Worm (Caenorhabditis elegans) whole organism, L4 larva: Measurements from ENCODE around the gene EGAP1.5.

Experiments
- F44E2.7 ChIP-seq: fragments of 200-800 bp; sonication (Bioruptor generic); IDR thresholded peaks from 2 replicates; pipeline ENCODE4 v2.1.2; 2022; ENCODE audit warnings: missing genetic modification characterization, missing compliant biosample characterization
- F49E8.2 ChIP-seq: sonication (generic microtip); optimal IDR thresholded peaks from 2 replicates; lab custom pipeline; 2016; ENCODE audit warnings: missing compliant biosample characterization, mild to moderate bottlenecking, missing genetic modification characterization, borderline replicate concordance
- R02D3.7 ChIP-seq: fragments of 150-350 bp; sonication (generic microtip); optimal IDR thresholded peaks from 3 replicates; lab custom pipeline; 2014; ENCODE audit warnings: missing biosample characterization, missing genetic modification characterization
- T26A8.4 ChIP-seq: fragments of 200-800 bp; sonication (Bioruptor generic); IDR thresholded peaks from 2 replicates; pipeline ENCODE4 v1.3.6; 2022; ENCODE audit warnings: missing genetic modification characterization, missing compliant biosample characterization
- Y5F2A.4 ChIP-seq: fragments of 200-800 bp; sonication (Bioruptor generic); optimal IDR thresholded peaks from 2 replicates; lab custom pipeline; 2018; ENCODE audit warnings: mild to moderate bottlenecking, missing genetic modification characterization, missing compliant biosample characterization
- Y75B8A.6 ChIP-seq: fragments of 200-800 bp; sonication (Bioruptor generic); IDR thresholded peaks from 2 replicates; pipeline ENCODE4 v1.3.6; 2022; ENCODE audit warnings: missing genetic modification reagents, missing genetic modification characterization, missing compliant biosample characterization
- aha-1 ChIP-seq: fragments of 150-350 bp; peaks from one replicate; lab custom pipeline; 2014; ENCODE audit warnings: missing biosample characterization, missing genetic modification characterization
- aly-2 ChIP-seq: sonication (generic microtip); optimal IDR thresholded peaks from 2 replicates; lab custom pipeline; 2018; ENCODE audit warnings: missing biosample characterization, missing genetic modification characterization
- arid-1 ChIP-seq: fragments of 200-800 bp; sonication (Bioruptor generic); conservative IDR thresholded peaks from 2 replicates; pipeline ENCODE4 v1.3.6; 2022; ENCODE audit warnings: missing genetic modification reagents, missing genetic modification characterization, missing compliant biosample characterization
- ceh-20 ChIP-seq: fragments of 200-800 bp; sonication (Bioruptor generic); IDR thresholded peaks from 2 replicates; pipeline ENCODE4 v1.3.6; 2022; ENCODE audit warnings: missing genetic modification reagents, missing genetic modification characterization, missing compliant biosample characterization
- ceh-32 ChIP-seq: sonication (generic microtip); optimal IDR thresholded peaks from 2 replicates; lab custom pipeline; 2016; ENCODE audit warnings: mild to moderate bottlenecking, missing genetic modification characterization, missing compliant biosample characterization; ENCODE audit not compliant: poor library complexity
- ces-1 ChIP-seq: fragments of 150-350 bp; sonication (generic microtip); optimal IDR thresholded peaks from 4 replicates; lab custom pipeline; 2014; ENCODE audit warnings: missing biosample characterization, missing genetic modification reagents, missing genetic modification characterization
- ctbp-1 ChIP-seq: fragments of 200-800 bp; sonication (Bioruptor generic); IDR thresholded peaks from 2 replicates; pipeline ENCODE4 v1.3.6; 2022; ENCODE audit warnings: missing genetic modification reagents, missing genetic modification characterization, missing compliant biosample characterization
- daf-19 ChIP-seq: fragments of 200-800 bp; sonication (Bioruptor generic); conservative IDR thresholded peaks from 2 replicates; pipeline ENCODE4 v1.3.6; 2022; ENCODE audit warnings: missing genetic modification characterization, missing compliant biosample characterization
- dmd-9 ChIP-seq: fragments of 200-800 bp; sonication (Bioruptor generic); IDR thresholded peaks from 2 replicates; pipeline ENCODE4 v1.3.6; 2022; ENCODE audit warnings: missing genetic modification reagents, missing genetic modification characterization, missing compliant biosample characterization
- dpl-1 ChIP-seq: fragments of 150-350 bp; optimal IDR thresholded peaks from 2 replicates; lab custom pipeline; 2014; ENCODE audit warnings: missing biosample characterization, missing genetic modification reagents, missing genetic modification characterization
- dve-1 ChIP-seq: sonication (generic microtip); optimal IDR thresholded peaks from 2 replicates; lab custom pipeline; 2017; ENCODE audit warnings: antibody characterized with exemption, mild to moderate bottlenecking, missing genetic modification characterization, missing compliant biosample characterization; ENCODE audit not compliant: insufficient read depth
- egl-43 ChIP-seq: fragments of 200-800 bp; sonication (Bioruptor generic); IDR thresholded peaks from 2 replicates; pipeline ENCODE4 v1.3.6; 2022; ENCODE audit warnings: missing genetic modification reagents, missing genetic modification characterization, missing compliant biosample characterization
- fkh-10 ChIP-seq: fragments of 150-350 bp; optimal IDR thresholded peaks from 2 replicates; lab custom pipeline; 2014; ENCODE audit warnings: missing biosample characterization, missing genetic modification reagents, missing genetic modification characterization
- fos-1 ChIP-seq: fragments of 150-350 bp; optimal IDR thresholded peaks from 2 replicates; lab custom pipeline; 2014; ENCODE audit warnings: missing biosample characterization, missing genetic modification characterization
- gei-8 ChIP-seq: fragments of 200-800 bp; sonication (Bioruptor generic); optimal IDR thresholded peaks from 2 replicates; lab custom pipeline; 2018; ENCODE audit warnings: mild to moderate bottlenecking, missing genetic modification characterization, missing compliant biosample characterization
- hif-1 ChIP-seq, 2 experiments: sonication (generic microtip); optimal IDR thresholded peaks; 2 replicates each; lab custom pipeline; 2016 to 2017; ENCODE audit warnings: missing compliant biosample characterization in 2 of 2, missing genetic modification characterization in 2 of 2, missing genetic modification reagents in 2 of 2, missing genotype in 2 of 2, mild to moderate bottlenecking in 1 of 2
- hlh-30 ChIP-seq: sonication (generic microtip); optimal IDR thresholded peaks from 2 replicates; lab custom pipeline; 2017; ENCODE audit warnings: antibody characterized with exemption, mild to moderate bottlenecking, missing genetic modification characterization, missing compliant biosample characterization; ENCODE audit not compliant: insufficient read depth
- jun-1 ChIP-seq: fragments of 150-350 bp; optimal IDR thresholded peaks from 2 replicates; lab custom pipeline; 2014; ENCODE audit warnings: missing biosample characterization, missing genetic modification reagents, missing genetic modification characterization
- lim-7 ChIP-seq: fragments of 200-800 bp; sonication (Bioruptor generic); IDR thresholded peaks from 2 replicates; pipeline ENCODE4 v1.3.6; 2022; ENCODE audit warnings: missing genetic modification characterization, missing compliant biosample characterization
- lin-13 ChIP-seq: fragments of 150-350 bp; optimal IDR thresholded peaks from 2 replicates; lab custom pipeline; 2014; ENCODE audit warnings: missing biosample characterization, missing genetic modification reagents, missing genetic modification characterization
- lin-15B ChIP-seq: fragments of 150-350 bp; sonication (generic microtip); optimal IDR thresholded peaks from 3 replicates; lab custom pipeline; 2014; ENCODE audit warnings: missing biosample characterization, missing genetic modification characterization
- lin-29 ChIP-seq: fragments of 200-800 bp; sonication (Bioruptor generic); IDR thresholded peaks from 2 replicates; pipeline ENCODE4 v1.3.6; 2022; ENCODE audit warnings: missing genetic modification reagents, missing genetic modification characterization, missing compliant biosample characterization
- lin-38 ChIP-seq: fragments of 200-800 bp; sonication (Bioruptor generic); IDR thresholded peaks from 2 replicates; pipeline ENCODE4 v1.3.6; 2022; ENCODE audit warnings: missing genetic modification reagents, missing genetic modification characterization, missing compliant biosample characterization
- madf-5 ChIP-seq, 2 experiments: fragments of 200-800 bp; sonication (Bioruptor generic); IDR thresholded peaks; 2 replicates each; pipeline ENCODE4 v1.3.6; 2022; ENCODE audit warnings: missing compliant biosample characterization in 2 of 2, missing genetic modification characterization in 2 of 2
- mdt-29 ChIP-seq: fragments of 200-800 bp; sonication (Bioruptor generic); IDR thresholded peaks from 2 replicates; pipeline ENCODE4 v1.3.6; 2022; ENCODE audit warnings: missing genetic modification reagents, missing genetic modification characterization, missing compliant biosample characterization
- mes-2 ChIP-seq: sonication (generic microtip); optimal IDR thresholded peaks from 2 replicates; lab custom pipeline; 2016; ENCODE audit warnings: missing genotype, mild to moderate bottlenecking, missing genetic modification characterization, missing compliant biosample characterization; ENCODE audit not compliant: poor library complexity, severe bottlenecking
- nhr-10 ChIP-seq: fragments of 150-350 bp; optimal IDR thresholded peaks from 2 replicates; lab custom pipeline; 2014; ENCODE audit warnings: missing biosample characterization, missing genetic modification characterization
- nhr-11 ChIP-seq: fragments of 150-350 bp; optimal IDR thresholded peaks from 2 replicates; lab custom pipeline; 2014; ENCODE audit warnings: missing biosample characterization, missing genetic modification characterization
- nhr-237 ChIP-seq: sonication (generic microtip); optimal IDR thresholded peaks from 2 replicates; lab custom pipeline; 2017; ENCODE audit warnings: missing biosample characterization, missing genetic modification characterization
- nhr-25 ChIP-seq: sonication (generic microtip); optimal IDR thresholded peaks from 2 replicates; lab custom pipeline; 2017; ENCODE audit warnings: missing genetic modification characterization, mild to moderate bottlenecking, missing compliant biosample characterization, antibody characterized with exemption, moderate library complexity, borderline replicate concordance; ENCODE audit not compliant: insufficient read depth
- nhr-76 ChIP-seq: fragments of 150-350 bp; optimal IDR thresholded peaks from 2 replicates; lab custom pipeline; 2014; ENCODE audit warnings: missing biosample characterization, missing genetic modification characterization
- pha-4 ChIP-seq, 2 experiments: fragments of 150-350 bp in 1 of 2; fragments of 200-800 bp in 1 of 2; sonication (Bioruptor generic) in 1 of 2; IDR thresholded peaks in 1 of 2; optimal IDR thresholded peaks in 1 of 2; 2 replicates each; pipeline versions ENCODE4 v1.3.6 to Lab custom; 2014 to 2022; ENCODE audit warnings: missing genetic modification characterization in 2 of 2, missing genetic modification reagents in 2 of 2, missing biosample characterization in 1 of 2, missing compliant biosample characterization in 1 of 2
- php-3 ChIP-seq: fragments of 200-800 bp; sonication (Bioruptor generic); IDR thresholded peaks from 2 replicates; pipeline ENCODE4 v1.3.6; 2022; ENCODE audit warnings: missing genetic modification reagents, missing genetic modification characterization, missing compliant biosample characterization
- skn-1 ChIP-seq: fragments of 150-350 bp; optimal IDR thresholded peaks from 2 replicates; lab custom pipeline; 2014; ENCODE audit warnings: missing biosample characterization, missing genetic modification characterization
- unc-130 ChIP-seq: sonication (generic microtip); optimal IDR thresholded peaks from 2 replicates; lab custom pipeline; 2016; ENCODE audit warnings: missing genetic modification reagents, missing genetic modification characterization, missing compliant biosample characterization
- zfp-3 ChIP-seq: fragments of 200-800 bp; sonication (Bioruptor generic); conservative IDR thresholded peaks from 2 replicates; pipeline ENCODE4 v1.3.6; 2022; ENCODE audit warnings: missing genetic modification reagents, missing genetic modification characterization, missing compliant biosample characterization
- zip-2 ChIP-seq: fragments of 150-350 bp; optimal IDR thresholded peaks from 2 replicates; lab custom pipeline; 2014; ENCODE audit warnings: missing biosample characterization, missing genetic modification characterization
- ztf-7 ChIP-seq: fragments of 150-350 bp; optimal IDR thresholded peaks from 2 replicates; lab custom pipeline; 2014; ENCODE audit warnings: missing biosample characterization, missing genetic modification characterization

The EGAP1.5 gene

ce11 chrIII:5938790-5939452, 7.4 kb downstream of the EGAP1.5 start (continued):
- TF ChIP-seq ceh-32 (tag; lab: Kevin White, UChicago) (no peak), lin-13 (GFP tag; lab: Kevin White, UChicago) (no peak), php-3 (peak; percentile 78)
- TF ChIP-seq, all 104 proteins: peak for 16

ce11 chrIII:5939453-5940296, 8.2 kb downstream of the EGAP1.5 start, which contains the start of gene ubq-1:
Gene ubq-1, plus strand, starts transcription at chrIII:5940254.
- TF ChIP-seq nhr-25 (tag; lab: Kevin White, UChicago) (no peak), zfp-3 (GFP tag; lab: Robert Waterston, UW) (no peak), mdt-29 (GFP tag; lab: Robert Waterston, UW) (no peak), lin-29 (GFP tag; lab: Robert Waterston, UW) (peak; percentile 50; the same call in 1 of the 2 replicates), lin-13 (GFP tag; lab: Kevin White, UChicago) (no peak), mes-2 (tag; lab: Kevin White, UChicago) (peak; percentile 10), nhr-10 (tag; lab: Kevin White, UChicago) (no peak), ztf-7 (tag; lab: Kevin White, UChicago) (peak; percentile 12), R02D3.7 (tag; lab: Kevin White, UChicago) (no peak), lin-38 (no peak), hif-1 (tag; optimal IDR thresholded peaks at IDR 0.05; lab: Kevin White, UChicago) (no peak), arid-1 (GFP tag; lab: Robert Waterston, UW) (0 out of 2 replicates have a peak, but pooled peaks have one; percentile 3), nhr-237 (tag; lab: Kevin White, UChicago) (no peak), T26A8.4 (GFP tag; lab: Robert Waterston, UW) (peak; percentile 25), Y75B8A.6 (no peak), egl-43 (peak; percentile 37; the same call in 1 of the 2 replicates), fkh-10 (GFP tag; lab: Kevin White, UChicago) (no peak), madf-5 (GFP tag; IDR thresholded peaks at IDR 0.05; lab: Robert Waterston, UW) (0 out of 4 replicates have a peak, but pooled peaks of 1 of the 2 experiments have one; percentile 61), lim-7 (GFP tag; lab: Robert Waterston, UW) (0 out of 2 replicates have a peak, but pooled peaks have one; percentile 42), jun-1 (tag; lab: Kevin White, UChicago) (no peak), hlh-30 (tag; lab: Kevin White, UChicago) (peak; percentile 92), unc-130 (GFP tag; lab: Kevin White, UChicago) (no peak), fos-1 (tag; lab: Kevin White, UChicago) (no peak), dmd-9 (no peak; the same call in 1 of the 2 replicates), pha-4 (GFP tag; IDR thresholded peaks at IDR 0.05; lab: Robert Waterston, UW) (peak; percentile 27; the same call in 1 of the 2 replicates), pha-4 (tag; optimal IDR thresholded peaks at IDR 0.05; lab: Kevin White, UChicago) (no peak), F49E8.2 (tag; lab: Kevin White, UChicago) (no peak), aha-1 (tag; lab: Kevin White, UChicago) (peak; percentile 48), gei-8 (GFP tag; lab: Kevin White, UChicago) (no peak), ces-1 (GFP tag; lab: Kevin White, UChicago) (no peak), lin-15B (tag; lab: Kevin White, UChicago) (no peak), nhr-76 (tag; lab: Kevin White, UChicago) (no peak), F44E2.7 (GFP tag; lab: Robert Waterston, UW) (no peak), dpl-1 (GFP tag; lab: Kevin White, UChicago) (no peak), nhr-11 (tag; lab: Kevin White, UChicago) (no peak), ctbp-1 (peak; percentile 51), dve-1 (tag; lab: Kevin White, UChicago) (no peak), Y5F2A.4 (GFP tag; lab: Kevin White, UChicago) (no peak), skn-1 (no peak), daf-19 (no peak), zip-2 (tag; lab: Kevin White, UChicago) (no peak), aly-2 (no peak), ceh-20 (GFP tag; lab: Robert Waterston, UW) (no peak), php-3 (no peak)
